Worm (Caenorhabditis elegans) whole organism, young adult: Measurements from ENCODE around the gene Y57A10C.9.

Source experiments
- B0019.2 ChIP-seq: fragments of 200-800 bp; sonication (Bioruptor generic); conservative IDR thresholded peaks from 2 replicates; pipeline ENCODE4 v1.3.6; 2022; ENCODE audit warnings: missing genetic modification reagents, missing genetic modification characterization, missing compliant biosample characterization
- B0035.1 ChIP-seq: sonication (generic microtip); optimal IDR thresholded peaks from 2 replicates; lab custom pipeline; 2016; ENCODE audit warnings: missing genetic modification characterization, mild to moderate bottlenecking, missing compliant biosample characterization, missing genotype, missing genetic modification reagents
- C17E4.6 ChIP-seq: fragments of 200-800 bp; sonication (Bioruptor generic); IDR thresholded peaks from 2 replicates; pipeline ENCODE4 v1.3.6; 2022; ENCODE audit warnings: missing genetic modification reagents, missing genetic modification characterization, missing compliant biosample characterization
- F10E7.11 ChIP-seq: sonication (generic microtip); optimal IDR thresholded peaks from 2 replicates; lab custom pipeline; 2017; ENCODE audit warnings: mild to moderate bottlenecking, missing genetic modification characterization, moderate library complexity, missing compliant biosample characterization
- F52B5.7 ChIP-seq: sonication (generic microtip); optimal IDR thresholded peaks from 2 replicates; lab custom pipeline; 2016; ENCODE audit warnings: mild to moderate bottlenecking, missing genetic modification characterization, missing compliant biosample characterization
- Y79H2A.3 ChIP-seq: fragments of 200-800 bp; sonication (Bioruptor generic); conservative IDR thresholded peaks from 2 replicates; pipeline ENCODE4 v1.3.6; 2022; ENCODE audit warnings: missing genetic modification reagents, missing genetic modification characterization, missing compliant biosample characterization
- Y95B8A.8 ChIP-seq: fragments of 200-800 bp; sonication (Bioruptor generic); IDR thresholded peaks from 2 replicates; pipeline ENCODE4 v1.3.6; 2022; ENCODE audit warnings: missing genetic modification reagents, missing genetic modification characterization, missing compliant biosample characterization
- akir-1 ChIP-seq: fragments of 200-800 bp; sonication (Bioruptor generic); optimal IDR thresholded peaks from 2 replicates; lab custom pipeline; 2018; ENCODE audit warnings: mild to moderate bottlenecking, missing genetic modification characterization, moderate library complexity, missing compliant biosample characterization
- ama-1 ChIP-seq, 3 experiments: fragments of 150-350 bp in 1 of 3; sonication (generic microtip) in 2 of 3; optimal IDR thresholded peaks; 2 replicates each; lab custom pipeline; 2014 to 2018; ENCODE audit warnings: missing biosample characterization in 2 of 3, missing genetic modification characterization in 2 of 3, missing genetic modification reagents in 2 of 3
- attf-6 ChIP-seq: fragments of 200-800 bp; sonication (Bioruptor generic); IDR thresholded peaks from 2 replicates; pipeline ENCODE4 v1.3.6; 2022; ENCODE audit warnings: missing genetic modification reagents, missing genetic modification characterization, missing compliant biosample characterization
- bed-1 ChIP-seq: fragments of 200-800 bp; sonication (Bioruptor generic); IDR thresholded peaks from 2 replicates; pipeline ENCODE4 v1.3.6; 2022; ENCODE audit warnings: missing genetic modification reagents, missing genetic modification characterization, missing compliant biosample characterization
- bed-2 ChIP-seq: fragments of 200-800 bp; sonication (Bioruptor generic); IDR thresholded peaks from 2 replicates; pipeline ENCODE4 v1.3.6; 2022; ENCODE audit warnings: missing genetic modification reagents, missing genetic modification characterization, missing compliant biosample characterization
- cebp-1 ChIP-seq, 2 experiments: fragments of 200-800 bp in 1 of 2; sonication (Bioruptor generic) in 1 of 2; sonication (generic microtip) in 1 of 2; IDR thresholded peaks in 1 of 2; optimal IDR thresholded peaks in 1 of 2; 2 replicates each; pipeline versions ENCODE4 v1.3.6 to Lab custom; 2017 to 2022; ENCODE audit warnings: missing compliant biosample characterization in 2 of 2, missing genetic modification characterization in 2 of 2, mild to moderate bottlenecking in 1 of 2, missing genetic modification reagents in 1 of 2, moderate library complexity in 1 of 2
- chd-7 ChIP-seq: sonication (generic microtip); optimal IDR thresholded peaks from 2 replicates; lab custom pipeline; 2016; ENCODE audit warnings: mild to moderate bottlenecking, missing genetic modification characterization, moderate library complexity, missing compliant biosample characterization
- dpl-1 ChIP-seq: fragments of 150-350 bp; optimal IDR thresholded peaks from 2 replicates; lab custom pipeline; 2014; ENCODE audit warnings: missing biosample characterization, missing genetic modification reagents, missing genetic modification characterization
- hlh-26 ChIP-seq: fragments of 200-800 bp; sonication (Bioruptor generic); conservative IDR thresholded peaks from 2 replicates; pipeline ENCODE4 v1.3.6; 2022; ENCODE audit warnings: missing genetic modification reagents, missing genetic modification characterization, missing compliant biosample characterization
- hmg-1.2 ChIP-seq: fragments of 200-800 bp; sonication (Bioruptor generic); IDR thresholded peaks from 2 replicates; pipeline ENCODE4 v1.3.6; 2022; ENCODE audit warnings: missing genetic modification reagents, missing genetic modification characterization, missing compliant biosample characterization
- hmg-20 ChIP-seq: fragments of 200-800 bp; sonication (Bioruptor generic); IDR thresholded peaks from 2 replicates; pipeline ENCODE4 v1.3.6; 2022; ENCODE audit warnings: missing genetic modification reagents, missing genetic modification characterization, missing compliant biosample characterization
- lag-1 ChIP-seq: fragments of 200-800 bp; sonication (Bioruptor generic); IDR thresholded peaks from 2 replicates; pipeline ENCODE4 v1.3.6; 2022; ENCODE audit warnings: missing genetic modification reagents, missing genetic modification characterization, missing compliant biosample characterization
- lin-35 ChIP-seq, 3 experiments: fragments of 150-350 bp in 2 of 3; sonication (generic microtip) in 1 of 3; optimal IDR thresholded peaks; 2 replicates each; lab custom pipeline; 2014 to 2018; ENCODE audit warnings: missing biosample characterization in 3 of 3, missing genetic modification characterization in 3 of 3, missing genetic modification reagents in 3 of 3
- lin-54 ChIP-seq: fragments of 200-800 bp; sonication (Bioruptor generic); optimal IDR thresholded peaks from 2 replicates; lab custom pipeline; 2018; ENCODE audit warnings: mild to moderate bottlenecking, missing genetic modification characterization, missing compliant biosample characterization
- lsl-1 ChIP-seq: fragments of 200-800 bp; sonication (Bioruptor generic); optimal IDR thresholded peaks from 2 replicates; lab custom pipeline; 2018; ENCODE audit warnings: mild to moderate bottlenecking, missing genetic modification characterization, moderate library complexity, missing compliant biosample characterization
- lsy-27 ChIP-seq: sonication (generic microtip); optimal IDR thresholded peaks from 2 replicates; lab custom pipeline; 2017; ENCODE audit warnings: missing genetic modification characterization, mild to moderate bottlenecking, missing compliant biosample characterization, antibody characterized with exemption, missing genotype, borderline replicate concordance; ENCODE audit not compliant: insufficient read depth
- madf-10 ChIP-seq: sonication (generic microtip); optimal IDR thresholded peaks from 2 replicates; lab custom pipeline; 2016; ENCODE audit warnings: mild to moderate bottlenecking, missing genetic modification characterization, missing compliant biosample characterization
- mel-28 ChIP-seq: sonication (generic microtip); optimal IDR thresholded peaks from 2 replicates; lab custom pipeline; 2016; ENCODE audit warnings: borderline replicate concordance, mild to moderate bottlenecking, missing genetic modification characterization, missing compliant biosample characterization
- nfya-1 ChIP-seq: sonication (generic microtip); optimal IDR thresholded peaks from 2 replicates; lab custom pipeline; 2017; ENCODE audit warnings: antibody characterized with exemption, missing compliant biosample characterization, missing genetic modification characterization, borderline replicate concordance; ENCODE audit not compliant: insufficient read depth
- nhr-179 ChIP-seq: sonication (generic microtip); optimal IDR thresholded peaks from 2 replicates; lab custom pipeline; 2016; ENCODE audit warnings: mild to moderate bottlenecking, missing genetic modification characterization, missing compliant biosample characterization
- pbrm-1 ChIP-seq: fragments of 200-800 bp; sonication (Bioruptor generic); IDR thresholded peaks from 2 replicates; pipeline ENCODE4 v1.3.6; 2022; ENCODE audit warnings: missing genetic modification reagents, missing genetic modification characterization, missing compliant biosample characterization
- sdz-38 ChIP-seq: sonication (generic microtip); optimal IDR thresholded peaks from 2 replicates; lab custom pipeline; 2016; ENCODE audit warnings: missing genotype, missing genetic modification characterization, missing compliant biosample characterization
- sea-2 ChIP-seq: fragments of 200-800 bp; sonication (Bioruptor generic); IDR thresholded peaks from 2 replicates; pipeline ENCODE4 v1.3.6; 2022; ENCODE audit warnings: missing genetic modification characterization, missing compliant biosample characterization
- snpc-1.3 ChIP-seq: sonication (generic microtip); optimal IDR thresholded peaks from 2 replicates; lab custom pipeline; 2017; ENCODE audit warnings: missing genetic modification characterization, mild to moderate bottlenecking, missing compliant biosample characterization, antibody characterized with exemption, moderate library complexity, missing genotype, missing genetic modification reagents; ENCODE audit not compliant: insufficient read depth
- somi-1 ChIP-seq: fragments of 200-800 bp; sonication (Bioruptor generic); optimal IDR thresholded peaks from 2 replicates; lab custom pipeline; 2018; ENCODE audit warnings: mild to moderate bottlenecking, missing genetic modification characterization, missing compliant biosample characterization
- zim-3 ChIP-seq: sonication (generic microtip); optimal IDR thresholded peaks from 2 replicates; lab custom pipeline; 2017; ENCODE audit warnings: mild to moderate bottlenecking, missing genetic modification characterization, moderate library complexity, missing compliant biosample characterization

The Y57A10C.9 gene

DNA sequence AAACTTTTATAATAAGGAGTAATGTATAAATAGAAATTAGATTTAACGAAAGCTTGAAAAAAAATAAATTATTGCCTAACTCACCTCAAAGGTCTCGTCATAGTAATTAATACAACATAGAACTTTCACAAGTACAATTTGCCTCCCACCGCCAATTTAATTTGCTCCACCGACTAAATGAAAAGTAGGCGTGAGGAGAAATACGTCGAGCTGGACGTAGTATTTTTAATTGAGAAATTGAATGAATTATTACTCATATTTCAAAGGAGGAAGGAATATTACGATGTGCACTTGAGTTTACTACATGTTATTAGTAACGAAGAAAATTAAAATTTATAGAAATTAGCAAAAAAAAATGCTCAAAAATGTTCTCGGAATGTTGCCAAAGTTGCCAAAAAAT, at the start of gene Y57A10C.9:
Y57A10C.9 (minus strand) TSS at position 101 of the 400 bp plus-strand sequence.
- TF ChIP-seq B0019.2 (GFP tag; lab: Robert Waterston, UW) (no peak), pbrm-1 (GFP tag; lab: Robert Waterston, UW) (no peak), akir-1 (GFP tag; lab: Kevin White, UChicago) (no peak), lsl-1 (GFP tag; lab: Kevin White, UChicago) (no peak), F10E7.11 (tag; lab: Kevin White, UChicago) (no peak)
- TF ChIP-seq, all 124 proteins: peak for 0

DNA sequence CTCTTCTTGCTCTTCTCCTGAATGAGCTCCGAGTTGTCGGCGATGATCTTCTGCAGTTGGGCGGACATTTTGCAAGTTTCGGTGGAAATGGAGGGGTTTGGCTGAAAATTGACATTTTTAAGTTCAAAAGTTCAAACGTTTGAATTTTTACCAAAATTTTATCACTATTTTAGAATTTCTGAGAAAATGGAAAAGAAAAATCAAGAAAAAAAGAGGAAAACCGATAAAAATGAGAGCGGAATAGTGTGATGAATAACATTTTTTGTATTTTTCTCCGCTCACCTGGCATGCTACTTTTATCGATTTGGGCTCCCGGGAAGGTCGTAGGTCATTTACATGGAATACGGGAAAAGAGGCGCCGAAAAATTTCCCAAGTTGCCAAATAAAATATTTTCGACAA, 46.7 kb upstream of the Y57A10C.9 start, which contains the start of gene F15A4.10:
F15A4.10 (minus strand) TSS at position 101 of the 400 bp plus-strand sequence.
- TF ChIP-seq lsy-27 (tag; lab: Kevin White, UChicago) = no peak
- no peak for TF ChIP-seq mel-28 (tag; lab: Kevin White, UChicago)
- no peak for TF ChIP-seq nfya-1 (tag; lab: Kevin White, UChicago)
- TF ChIP-seq lag-1 (GFP tag; lab: Robert Waterston, UW) = no peak
- TF ChIP-seq F52B5.7 (tag; lab: Kevin White, UChicago) = no peak
- TF ChIP-seq somi-1 (GFP tag; lab: Kevin White, UChicago) = no peak
- TF ChIP-seq nhr-179 (tag; lab: Kevin White, UChicago) = no peak
- TF ChIP-seq Y79H2A.3 (GFP tag; lab: Robert Waterston, UW) = no peak
- no peak for TF ChIP-seq sea-2 (GFP tag; lab: Robert Waterston, UW)

DNA sequence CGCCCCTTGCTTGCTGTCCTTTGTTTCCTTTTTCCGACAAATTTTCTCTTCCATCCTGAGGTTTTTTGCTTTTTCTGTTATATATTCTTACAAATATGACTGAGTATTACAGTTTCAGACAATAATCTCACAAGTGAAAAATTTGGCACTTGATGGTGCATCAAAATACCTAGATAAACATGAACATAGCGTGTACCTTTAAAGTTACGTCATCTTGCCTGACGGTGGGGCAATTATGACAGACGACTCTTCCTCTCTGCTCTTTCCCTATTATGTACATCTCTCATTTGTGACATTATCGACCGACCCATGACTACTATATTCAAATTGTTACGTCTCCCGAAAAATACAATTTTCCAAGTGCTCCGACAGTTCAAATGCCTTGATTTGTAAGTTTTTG, 44.3 kb upstream of the Y57A10C.9 start, which contains the start of gene fbxb-102:
fbxb-102 (plus strand) TSS at position 301 of the 400 bp plus-strand sequence.
- TF ChIP-seq lin-54 (GFP tag; lab: Kevin White, UChicago) = no peak

DNA sequence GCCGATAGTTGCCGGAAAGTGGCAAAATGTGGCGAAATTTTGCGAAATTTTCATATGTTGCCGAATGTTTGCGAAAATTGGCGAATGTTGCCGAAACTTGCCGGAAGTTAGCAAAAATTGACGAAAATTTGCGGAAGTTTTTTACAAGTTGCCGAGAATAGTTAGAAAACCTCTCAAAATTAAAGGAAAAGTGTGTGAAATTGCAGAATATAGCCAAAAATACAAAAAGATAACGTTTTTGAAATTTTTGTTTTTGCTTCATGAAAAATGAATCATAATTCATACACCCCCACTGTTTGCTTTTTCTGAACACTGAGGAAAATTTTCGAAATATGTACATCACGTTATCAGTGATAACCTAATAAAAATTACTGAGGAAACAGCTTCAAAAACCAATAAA, 43.3 kb upstream of the Y57A10C.9 start:
- TF ChIP-seq B0035.1 (tag; lab: Kevin White, UChicago) (no peak), bed-1 (GFP tag; lab: Robert Waterston, UW) (no peak), attf-6 (GFP tag; lab: Robert Waterston, UW) (no peak), sdz-38 (tag; lab: Kevin White, UChicago) (no peak), Y95B8A.8 (GFP tag; lab: Robert Waterston, UW) (no peak)

DNA sequence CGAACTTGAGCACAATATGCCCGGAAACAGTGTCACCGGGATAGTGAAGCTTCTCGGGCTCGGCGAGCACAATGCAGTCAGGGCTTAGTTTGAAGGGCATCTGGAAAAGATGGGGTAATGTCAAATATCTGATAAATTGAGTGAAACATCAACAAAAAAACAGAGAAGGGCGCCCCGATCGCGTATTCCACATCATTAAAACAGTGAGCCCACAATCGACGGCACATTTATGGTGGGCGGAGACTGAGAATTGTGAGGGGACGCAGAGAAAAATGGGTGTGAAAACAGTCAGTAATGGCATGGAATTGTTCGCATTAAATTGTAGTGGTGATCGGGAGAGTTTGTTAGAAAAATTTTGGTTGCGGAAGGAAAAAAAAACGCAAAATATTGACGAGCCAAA, 42.5 kb upstream of the Y57A10C.9 start, which contains the start of gene arrd-9:
arrd-9 (minus strand) TSS at position 101 of the 400 bp plus-strand sequence.
- TF ChIP-seq madf-10 (no peak), somi-1 (GFP tag; lab: Kevin White, UChicago) (no peak), lin-54 (GFP tag; lab: Kevin White, UChicago) (no peak), zim-3 (tag; lab: Kevin White, UChicago) (no peak), snpc-1.3 (tag; lab: Kevin White, UChicago) (no peak), akir-1 (GFP tag; lab: Kevin White, UChicago) (no peak), lin-35 (GFP tag; optimal IDR thresholded peaks at IDR 0.05; lab: Kevin White, UChicago) (no peak), dpl-1 (GFP tag; lab: Kevin White, UChicago) (no peak), cebp-1 (GFP tag; IDR thresholded peaks at IDR 0.05; lab: Robert Waterston, UW) (no peak), cebp-1 (tag; optimal IDR thresholded peaks at IDR 0.05; lab: Kevin White, UChicago) (no peak), bed-2 (GFP tag; lab: Robert Waterston, UW) (no peak), hmg-1.2 (no peak), C17E4.6 (no peak), Y79H2A.3 (GFP tag; lab: Robert Waterston, UW) (no peak), ama-1 (optimal IDR thresholded peaks at IDR 0.05; lab: Kevin White, UChicago) (no peak), ama-1 (GFP tag; optimal IDR thresholded peaks at IDR 0.05; lab: Kevin White, UChicago) (no peak), hlh-26 (GFP tag; lab: Robert Waterston, UW) (no peak), lsl-1 (GFP tag; lab: Kevin White, UChicago) (no peak), hmg-20 (GFP tag; lab: Robert Waterston, UW) (no peak), chd-7 (tag; lab: Kevin White, UChicago) (no peak)
